Fruit fly (Drosophila melanogaster): Measurements from ENCODE around the gene Rph.

Gene Rph

DNA sequence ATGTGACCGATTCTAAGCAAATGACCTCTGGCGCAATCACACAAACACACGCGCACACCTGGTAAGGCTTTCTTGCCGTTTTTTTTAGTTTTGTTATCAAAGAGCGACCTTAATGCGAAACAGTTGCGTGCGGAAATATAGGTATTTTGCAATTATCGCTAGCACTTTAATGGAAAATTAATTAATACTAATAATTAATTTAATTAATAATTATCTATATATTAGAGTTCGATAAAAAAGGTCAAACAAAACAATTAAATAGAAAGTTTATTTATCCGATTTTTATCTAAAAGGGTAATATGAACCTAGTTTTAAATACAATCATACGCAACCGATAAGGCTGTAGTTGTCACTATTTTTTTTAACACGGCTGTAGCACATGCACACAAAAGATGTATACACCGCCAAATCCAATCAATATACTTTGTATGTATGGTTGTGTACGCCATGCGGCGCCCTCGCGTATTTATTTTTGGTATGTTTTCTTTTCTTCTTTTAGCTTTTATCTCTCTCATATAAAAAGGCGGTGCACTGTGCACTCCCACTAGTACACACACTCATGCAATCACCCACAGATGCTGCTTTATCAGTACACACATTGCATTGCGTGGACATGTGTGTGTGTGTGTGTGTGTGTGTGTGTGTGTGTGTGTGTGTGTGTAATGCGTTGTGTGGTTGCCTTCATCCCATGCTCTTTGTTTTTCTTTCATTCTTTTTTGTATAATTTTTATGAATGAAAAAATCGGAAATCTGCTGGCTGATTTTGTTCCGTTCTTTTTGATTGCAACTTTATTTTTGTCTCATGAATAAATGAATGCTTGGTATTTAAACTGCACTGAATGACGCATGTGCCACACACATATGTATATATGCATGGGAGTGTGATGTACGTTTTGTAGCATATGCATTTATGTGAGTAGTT, 45.3 kb upstream of the Rph start:
- TF ChIP-seq tup (GFP tag; optimal IDR thresholded peaks at IDR 0.05): no peak
- 0 out of 2 replicates have a peak, but pooled peaks have one; percentile 12 for TF ChIP-seq danr (GFP tag; IDR thresholded peaks at IDR 0.05)
- no peak for TF ChIP-seq CG6854 (GFP tag; optimal IDR thresholded peaks at IDR 0.05)
- TF ChIP-seq sna (GFP tag; IDR thresholded peaks at IDR 0.05; ENCODE audit: partially characterized antibody): no peak
- no peak for TF ChIP-seq CG42726 (GFP tag; IDR thresholded peaks at IDR 0.05; ENCODE audit: partially characterized antibody)
- no peak for TF ChIP-seq hth (optimal IDR thresholded peaks at IDR 0.05)
- no peak for TF ChIP-seq CG6791 (GFP tag; IDR thresholded peaks at IDR 0.05; ENCODE audit: partially characterized antibody)
- peak; percentile 16 for TF ChIP-seq CG2202 (tag; optimal IDR thresholded peaks at IDR 0.05)
- TF ChIP-seq fd3F (GFP tag; optimal IDR thresholded peaks at IDR 0.05): peak; percentile 52
- no peak; the same call in 1 of the 2 replicates for TF ChIP-seq MBD-R2 (GFP tag; IDR thresholded peaks at IDR 0.05)
- TF ChIP-seq CG6765 (GFP tag; optimal IDR thresholded peaks at IDR 0.05): peak; percentile 52
- TF ChIP-seq Deaf1 (tag; optimal IDR thresholded peaks at IDR 0.05): peak; percentile 29
- TF ChIP-seq fu2 (GFP tag; optimal IDR thresholded peaks at IDR 0.05): no peak
- peak; percentile 74 for TF ChIP-seq CG8388 (GFP tag; optimal IDR thresholded peaks at IDR 0.05)
- peak; percentile 72 for TF ChIP-seq Oli (tag; optimal IDR thresholded peaks at IDR 0.05)
- no peak for TF ChIP-seq en (GFP tag; optimal IDR thresholded peaks at IDR 0.05)
- TF ChIP-seq CG10147 (GFP tag; optimal IDR thresholded peaks at IDR 0.05): peak; percentile 52
- peak; percentile 79 for TF ChIP-seq grau (tag; optimal IDR thresholded peaks at IDR 0.05)
- TF ChIP-seq mirr (GFP tag; optimal IDR thresholded peaks at IDR 0.05): no peak
- peak; percentile 45; the same call in 1 of the 2 replicates for TF ChIP-seq E2f1 (GFP tag; IDR thresholded peaks at IDR 0.05)
- no peak for TF ChIP-seq Dref (GFP tag; IDR thresholded peaks at IDR 0.05)
- no peak for TF ChIP-seq BEAF-32 (GFP tag; optimal IDR thresholded peaks at IDR 0.05)
- peak; percentile 75 for TF ChIP-seq CG7556 (GFP tag; optimal IDR thresholded peaks at IDR 0.05)
- TF ChIP-seq chinmo (GFP tag; IDR thresholded peaks at IDR 0.05; ENCODE audit: partially characterized antibody): no peak
- no peak for TF ChIP-seq CG10274 (GFP tag; optimal IDR thresholded peaks at IDR 0.05)
- peak; percentile 45 for TF ChIP-seq CG3407 (GFP tag; optimal IDR thresholded peaks at IDR 0.05)
- TF ChIP-seq D19B (GFP tag; optimal IDR thresholded peaks at IDR 0.05): no peak
- TF ChIP-seq CG6254 (GFP tag; optimal IDR thresholded peaks at IDR 0.05): peak; percentile 52
- TF ChIP-seq tll (GFP tag; optimal IDR thresholded peaks at IDR 0.05): no peak
- peak; percentile 65; the same call in 1 of the 2 replicates for TF ChIP-seq seq (GFP tag; IDR thresholded peaks at IDR 0.05)
- peak; percentile 70 for TF ChIP-seq CG17359 (tag; optimal IDR thresholded peaks at IDR 0.05)
- TF ChIP-seq CG1024 (GFP tag; IDR thresholded peaks at IDR 0.05): no peak
- TF ChIP-seq Side (GFP tag; optimal IDR thresholded peaks at IDR 0.05): no peak
- TF ChIP-seq crc (GFP tag; optimal IDR thresholded peaks at IDR 0.05): no peak
- TF ChIP-seq ci (GFP tag; IDR thresholded peaks at IDR 0.05): 0 out of 3 replicates have a peak, but pooled peaks have one; percentile 4
- TF ChIP-seq nerfin-2 (GFP tag; IDR thresholded peaks at IDR 0.05; ENCODE audit: partially characterized antibody): no peak
- peak; percentile 69 for TF ChIP-seq fd96Cb (tag; optimal IDR thresholded peaks at IDR 0.05)
- no peak for TF ChIP-seq toy (GFP tag; IDR thresholded peaks at IDR 0.05)
- no peak for TF ChIP-seq ash1 (GFP tag; optimal IDR thresholded peaks at IDR 0.05)
- TF ChIP-seq Elba2 (GFP tag; optimal IDR thresholded peaks at IDR 0.05): no peak
- no peak for TF ChIP-seq sima (GFP tag; optimal IDR thresholded peaks at IDR 0.05)
- TF ChIP-seq ara (GFP tag; IDR thresholded peaks at IDR 0.05): no peak
- TF ChIP-seq CG18476 (GFP tag; optimal IDR thresholded peaks at IDR 0.05): no peak
- TF ChIP-seq CG7987 (GFP tag; optimal IDR thresholded peaks at IDR 0.05): peak; percentile 12
- TF ChIP-seq Fer2 (tag; optimal IDR thresholded peaks at IDR 0.05): peak; percentile 11
- TF ChIP-seq Spps (tag; optimal IDR thresholded peaks at IDR 0.05): peak; percentile 8
- TF ChIP-seq ATbp (GFP tag; optimal IDR thresholded peaks at IDR 0.05): peak; percentile 52

Data from whole organism, embryonic.